Worm (Caenorhabditis elegans) whole organism, young adult: ENCODE data around the gene C17C3.9.

Experiments used
- unc-62 ChIP-seq: fragments of 150-350 bp; optimal IDR thresholded peaks from 2 replicates; lab custom pipeline; 2014; ENCODE audit warnings: missing biosample characterization, missing genetic modification reagents, missing genetic modification characterization
- ztf-25 ChIP-seq: fragments of 200-800 bp; sonication (Bioruptor generic); IDR thresholded peaks from 2 replicates; pipeline ENCODE4 v1.3.6; 2022; ENCODE audit warnings: missing genetic modification reagents, missing genetic modification characterization, missing compliant biosample characterization

ce11 chrII:5543476-5544144, 11.5 kb upstream of the C17C3.9 start:
- TF ChIP-seq ztf-25 (no peak), unc-62 (GFP tag; lab: Kevin White, UChicago) (peak; percentile 23)
